Worm (Caenorhabditis elegans) whole organism, L2 larva: Measurements from ENCODE around the gene str-244.

Source experiments
- C34F6.9 ChIP-seq: fragments of 150-350 bp; optimal IDR thresholded peaks from 2 replicates; lab custom pipeline; 2014; ENCODE audit warnings: missing biosample characterization, missing genetic modification characterization
- F13H6.1 ChIP-seq: sonication (generic microtip); optimal IDR thresholded peaks from 2 replicates; lab custom pipeline; 2016; ENCODE audit warnings: missing genetic modification characterization, missing compliant biosample characterization
- R02D3.7 ChIP-seq: fragments of 150-350 bp; optimal IDR thresholded peaks from 2 replicates; lab custom pipeline; 2014; ENCODE audit warnings: missing biosample characterization, missing genetic modification characterization
- Y55F3AM.14 ChIP-seq: fragments of 200-800 bp; sonication (Bioruptor generic); optimal IDR thresholded peaks from 2 replicates; lab custom pipeline; 2018; ENCODE audit warnings: mild to moderate bottlenecking, missing genetic modification characterization, missing compliant biosample characterization
- ZK546.5 ChIP-seq: sonication (generic microtip); optimal IDR thresholded peaks from 2 replicates; lab custom pipeline; 2017; ENCODE audit warnings: missing biosample characterization, missing genetic modification characterization
- alr-1 ChIP-seq: fragments of 150-350 bp; optimal IDR thresholded peaks from 2 replicates; lab custom pipeline; 2014; ENCODE audit warnings: missing biosample characterization, missing genetic modification characterization
- blmp-1 ChIP-seq: sonication (generic microtip); optimal IDR thresholded peaks from 2 replicates; lab custom pipeline; 2017; ENCODE audit warnings: missing genetic modification characterization, mild to moderate bottlenecking, missing compliant biosample characterization, antibody characterized with exemption, moderate library complexity; ENCODE audit not compliant: insufficient read depth
- ceh-16 ChIP-seq: fragments of 150-350 bp; optimal IDR thresholded peaks from 2 replicates; lab custom pipeline; 2014; ENCODE audit warnings: missing biosample characterization, missing genetic modification characterization
- ceh-82 ChIP-seq: fragments of 150-350 bp; optimal IDR thresholded peaks from 2 replicates; lab custom pipeline; 2014; ENCODE audit warnings: missing biosample characterization, missing genetic modification characterization
- crh-2 ChIP-seq: sonication (generic microtip); optimal IDR thresholded peaks from 2 replicates; lab custom pipeline; 2017; ENCODE audit warnings: missing biosample characterization, missing genetic modification characterization
- dmd-4 ChIP-seq: sonication (generic microtip); optimal IDR thresholded peaks from 2 replicates; lab custom pipeline; 2017; ENCODE audit warnings: missing biosample characterization, missing genetic modification characterization
- egl-27 ChIP-seq: sonication (generic microtip); optimal IDR thresholded peaks from 3 replicates; lab custom pipeline; 2017; ENCODE audit warnings: missing biosample characterization, missing genetic modification reagents, missing genetic modification characterization
- elt-1 ChIP-seq: fragments of 150-350 bp; optimal IDR thresholded peaks from 2 replicates; lab custom pipeline; 2014; ENCODE audit warnings: missing biosample characterization, missing genetic modification characterization
- elt-3 ChIP-seq: sonication (generic microtip); optimal IDR thresholded peaks from 2 replicates; lab custom pipeline; 2017; ENCODE audit warnings: missing biosample characterization, missing genetic modification characterization
- fos-1 ChIP-seq: fragments of 150-350 bp; optimal IDR thresholded peaks from 2 replicates; lab custom pipeline; 2014; ENCODE audit warnings: missing biosample characterization, missing genetic modification characterization
- gmeb-1 ChIP-seq: fragments of 150-350 bp; optimal IDR thresholded peaks from 2 replicates; lab custom pipeline; 2014; ENCODE audit warnings: missing biosample characterization, missing genetic modification characterization
- lin-11 ChIP-seq: fragments of 150-350 bp; sonication (generic microtip); optimal IDR thresholded peaks from 2 replicates; lab custom pipeline; 2014; ENCODE audit warnings: missing biosample characterization, missing genetic modification characterization, inconsistent platforms, mixed read lengths
- lin-13 ChIP-seq: fragments of 150-350 bp; optimal IDR thresholded peaks from 2 replicates; lab custom pipeline; 2014; ENCODE audit warnings: missing biosample characterization, missing genetic modification reagents, missing genetic modification characterization
- lin-39 ChIP-seq: fragments of 150-350 bp; optimal IDR thresholded peaks from 2 replicates; lab custom pipeline; 2014; ENCODE audit warnings: missing biosample characterization, missing genetic modification reagents, missing genetic modification characterization
- lsy-2 ChIP-seq, 2 experiments: fragments of 150-350 bp in 1 of 2; sonication (generic microtip) in 1 of 2; optimal IDR thresholded peaks; 2 replicates each; lab custom pipeline; 2014 to 2017; ENCODE audit warnings: missing biosample characterization in 2 of 2, missing genetic modification characterization in 2 of 2
- mab-5 ChIP-seq: fragments of 150-350 bp; optimal IDR thresholded peaks from 2 replicates; lab custom pipeline; 2014; ENCODE audit warnings: missing biosample characterization, missing genetic modification characterization
- mdl-1 ChIP-seq, 2 experiments: fragments of 150-350 bp in 1 of 2; sonication (generic microtip) in 1 of 2; optimal IDR thresholded peaks; 2 replicates each; lab custom pipeline; 2017; ENCODE audit warnings: missing biosample characterization in 2 of 2, missing genetic modification characterization in 2 of 2
- nhr-10 ChIP-seq: sonication (generic microtip); optimal IDR thresholded peaks from 2 replicates; lab custom pipeline; 2017; ENCODE audit warnings: missing biosample characterization, missing genetic modification characterization
- nhr-11 ChIP-seq: fragments of 150-350 bp; optimal IDR thresholded peaks from 2 replicates; lab custom pipeline; 2014; ENCODE audit warnings: missing biosample characterization, missing genetic modification characterization
- nhr-12 ChIP-seq: fragments of 150-350 bp; optimal IDR thresholded peaks from 2 replicates; lab custom pipeline; 2014; ENCODE audit warnings: missing biosample characterization, missing genetic modification characterization
- nhr-21 ChIP-seq: fragments of 150-350 bp; optimal IDR thresholded peaks from 2 replicates; lab custom pipeline; 2014; ENCODE audit warnings: missing biosample characterization, missing genetic modification characterization
- nhr-23 ChIP-seq: fragments of 150-350 bp; optimal IDR thresholded peaks from 2 replicates; lab custom pipeline; 2014; ENCODE audit warnings: missing biosample characterization, missing genetic modification reagents, missing genetic modification characterization
- nhr-25 ChIP-seq: fragments of 150-350 bp; sonication (generic microtip); optimal IDR thresholded peaks from 3 replicates; lab custom pipeline; 2014; ENCODE audit warnings: missing biosample characterization, missing genetic modification characterization
- nhr-77 ChIP-seq: fragments of 150-350 bp; optimal IDR thresholded peaks from 2 replicates; lab custom pipeline; 2014; ENCODE audit warnings: missing biosample characterization, missing genetic modification characterization
- sem-4 ChIP-seq: fragments of 150-350 bp; optimal IDR thresholded peaks from 2 replicates; lab custom pipeline; 2014; ENCODE audit warnings: missing biosample characterization, missing genetic modification reagents, missing genetic modification characterization
- skn-1 ChIP-seq: sonication (generic microtip); optimal IDR thresholded peaks from 2 replicates; lab custom pipeline; 2017; ENCODE audit warnings: missing biosample characterization, missing genetic modification characterization
- sma-3 ChIP-seq: sonication (generic microtip); optimal IDR thresholded peaks from 2 replicates; lab custom pipeline; 2016; ENCODE audit warnings: missing genetic modification reagents, missing genetic modification characterization, missing compliant biosample characterization
- sma-9 ChIP-seq, 2 experiments: fragments of 150-350 bp in 1 of 2; sonication (generic microtip) in 1 of 2; optimal IDR thresholded peaks; 2 replicates each; lab custom pipeline; 2014 to 2016; ENCODE audit warnings: missing genetic modification characterization in 2 of 2, mild to moderate bottlenecking in 1 of 2, missing biosample characterization in 1 of 2, missing compliant biosample characterization in 1 of 2, missing genetic modification reagents in 1 of 2, moderate library complexity in 1 of 2
- snpc-4 ChIP-seq: fragments of 150-350 bp; optimal IDR thresholded peaks from 2 replicates; lab custom pipeline; 2014; ENCODE audit warnings: missing biosample characterization, missing genetic modification characterization
- unc-55 ChIP-seq: fragments of 150-350 bp; sonication (generic microtip); optimal IDR thresholded peaks from 3 replicates; lab custom pipeline; 2014; ENCODE audit warnings: missing biosample characterization, missing genetic modification reagents, missing genetic modification characterization
- unc-62 ChIP-seq: fragments of 150-350 bp; optimal IDR thresholded peaks from 2 replicates; lab custom pipeline; 2014; ENCODE audit warnings: missing biosample characterization, missing genetic modification reagents, missing genetic modification characterization
- zag-1 ChIP-seq: fragments of 150-350 bp; optimal IDR thresholded peaks from 2 replicates; lab custom pipeline; 2014; ENCODE audit warnings: missing biosample characterization, missing genetic modification characterization
- ztf-1 ChIP-seq: fragments of 200-800 bp; sonication (Bioruptor generic); conservative IDR thresholded peaks from 2 replicates; pipeline ENCODE4 v1.3.6; 2022; ENCODE audit warnings: missing genetic modification characterization, missing compliant biosample characterization
- ztf-4 ChIP-seq: fragments of 150-350 bp; optimal IDR thresholded peaks from 2 replicates; lab custom pipeline; 2014; ENCODE audit warnings: missing biosample characterization, missing genetic modification characterization

Gene str-244

ce11 chrV:3044837-3045236, 14.1 kb downstream of the str-244 start, which contains the start of gene F59D6.1:
F59D6.1 (plus strand) TSS chrV:3045137.
- no peak for TF ChIP-seq nhr-11 (tag; lab: Kevin White, UChicago)

DNA sequence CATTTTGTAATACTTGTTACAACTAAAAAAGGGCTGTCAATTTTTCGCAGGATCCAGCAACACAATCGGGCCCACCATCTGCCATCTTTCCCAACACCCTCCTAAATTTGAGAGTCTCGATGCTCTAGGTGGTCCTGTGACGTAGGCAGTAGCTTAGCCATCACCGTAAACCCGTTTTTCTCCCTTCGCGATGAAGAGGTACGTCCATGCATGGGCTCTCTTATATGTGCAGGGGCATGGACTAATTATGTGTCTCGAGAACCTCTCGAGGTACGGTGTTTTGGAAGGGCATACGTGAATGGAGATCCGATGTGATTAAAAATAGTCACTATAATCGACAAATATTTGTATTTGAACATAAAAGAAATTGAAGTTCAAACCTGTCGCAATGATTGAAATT, 18.0 kb downstream of the str-244 start:
- TF ChIP-seq unc-62 (no peak), blmp-1 (tag; lab: Kevin White, UChicago) (no peak), alr-1 (no peak), nhr-23 (tag; lab: Kevin White, UChicago) (no peak), zag-1 (no peak), ceh-82 (tag; lab: Kevin White, UChicago) (no peak), ztf-1 (no peak), nhr-25 (tag; lab: Kevin White, UChicago) (no peak), C34F6.9 (tag; lab: Kevin White, UChicago) (no peak), sma-9 (GFP tag; optimal IDR thresholded peaks at IDR 0.05; lab: Kevin White, UChicago) (no peak), sma-9 (tag; optimal IDR thresholded peaks at IDR 0.05; lab: Kevin White, UChicago) (no peak), lin-39 (no peak), ceh-16 (tag; lab: Kevin White, UChicago) (no peak), mdl-1 (tag; optimal IDR thresholded peaks at IDR 0.05; lab: Kevin White, UChicago) (no peak), sma-3 (GFP tag; lab: Kevin White, UChicago) (no peak), nhr-77 (no peak)
- TF ChIP-seq, all 48 proteins: peak for 0

DNA sequence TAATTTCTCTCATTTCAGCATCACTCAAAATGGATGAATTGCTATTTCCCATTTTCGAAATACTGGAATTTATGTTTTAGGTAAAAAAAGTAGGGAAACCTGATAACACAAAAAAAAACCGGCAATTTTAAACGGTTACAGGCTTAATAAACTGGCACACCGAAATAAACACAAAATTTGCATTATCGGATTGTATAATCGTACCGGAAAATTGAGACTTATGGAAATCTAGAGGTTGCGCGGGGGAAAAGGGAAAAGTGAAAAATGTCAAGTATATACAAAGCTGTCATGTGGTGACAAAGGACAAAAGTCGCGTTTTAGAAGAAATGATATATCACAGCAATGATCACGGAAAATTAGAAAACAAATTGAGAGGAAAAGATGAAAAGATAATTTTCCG, 19.6 kb downstream of the str-244 start, which contains the start of gene chpf-2:
Gene chpf-2, minus strand, starts transcription at position 101 of the 400 bp plus-strand sequence.
- TF ChIP-seq dmd-4 (tag; lab: Kevin White, UChicago) (no peak), fos-1 (tag; lab: Kevin White, UChicago) (no peak), lin-13 (no peak), nhr-11 (tag; lab: Kevin White, UChicago) (no peak), ztf-4 (tag; lab: Kevin White, UChicago) (no peak), elt-3 (tag; lab: Kevin White, UChicago) (no peak), sem-4 (tag; lab: Kevin White, UChicago) (no peak), mab-5 (no peak), snpc-4 (no peak), ceh-16 (tag; lab: Kevin White, UChicago) (no peak), Y55F3AM.14 (GFP tag; lab: Kevin White, UChicago) (no peak), lin-11 (tag; lab: Kevin White, UChicago) (no peak), crh-2 (tag; lab: Kevin White, UChicago) (no peak), egl-27 (no peak), sma-9 (GFP tag; optimal IDR thresholded peaks at IDR 0.05; lab: Kevin White, UChicago) (no peak), sma-9 (tag; optimal IDR thresholded peaks at IDR 0.05; lab: Kevin White, UChicago) (no peak)

DNA sequence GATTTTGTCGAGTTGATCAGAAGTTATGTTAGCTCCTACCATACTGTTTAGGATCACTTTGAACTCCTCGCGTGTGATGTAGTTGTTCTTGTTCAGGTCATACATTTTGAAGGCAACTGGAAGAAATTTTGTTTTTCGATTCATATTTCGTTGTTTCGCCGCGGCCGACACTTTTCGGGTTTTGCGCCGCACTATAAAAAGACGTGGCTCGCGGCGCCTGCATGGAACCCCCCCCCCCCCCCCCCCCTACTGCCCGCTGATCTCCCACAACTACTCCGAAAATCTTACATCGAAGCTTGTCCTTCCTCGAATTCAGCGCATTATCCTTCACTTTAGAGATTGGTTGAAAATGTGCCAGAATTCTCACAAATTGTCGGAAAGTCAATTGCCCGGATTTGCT, 20.8 kb downstream of the str-244 start:
- TF ChIP-seq sma-9 (GFP tag; optimal IDR thresholded peaks at IDR 0.05; lab: Kevin White, UChicago), result no peak
- no peak for TF ChIP-seq sma-9 (tag; optimal IDR thresholded peaks at IDR 0.05; lab: Kevin White, UChicago)
- TF ChIP-seq elt-1 (tag; lab: Kevin White, UChicago), result no peak
- TF ChIP-seq snpc-4, result no peak
- no peak for TF ChIP-seq F13H6.1 (tag; lab: Kevin White, UChicago)
- no peak for TF ChIP-seq crh-2 (tag; lab: Kevin White, UChicago)
- TF ChIP-seq lsy-2 (tag; optimal IDR thresholded peaks at IDR 0.05; lab: Kevin White, UChicago), result no peak
- no peak for TF ChIP-seq gmeb-1 (tag; lab: Kevin White, UChicago)
- no peak for TF ChIP-seq nhr-10 (tag; lab: Kevin White, UChicago)
- no peak for TF ChIP-seq fos-1 (tag; lab: Kevin White, UChicago)
- TF ChIP-seq skn-1, result no peak
- TF ChIP-seq egl-27, result no peak
- TF ChIP-seq unc-55, result no peak
- no peak for TF ChIP-seq nhr-21 (tag; lab: Kevin White, UChicago)
- no peak for TF ChIP-seq nhr-12
- no peak for TF ChIP-seq ZK546.5 (tag; lab: Kevin White, UChicago)
- TF ChIP-seq lin-39, result no peak
- no peak for TF ChIP-seq alr-1
- no peak for TF ChIP-seq R02D3.7 (tag; lab: Kevin White, UChicago)
- TF ChIP-seq nhr-25 (tag; lab: Kevin White, UChicago), result no peak
